Fruit fly (Drosophila melanogaster) whole organism, adult: ENCODE data around the gene Cdep.

Experiments used
- CG11617 ChIP-seq: fragments of 200-800 bp; sonication (Bioruptor generic); optimal IDR thresholded peaks from 2 replicates; lab custom pipeline; 2017; ENCODE audit warnings: mild to moderate bottlenecking, missing biosample characterization, missing genetic modification reagents, missing genetic modification characterization
- CG12768 ChIP-seq: fragments of 200-800 bp; sonication (Bioruptor generic); optimal IDR thresholded peaks from 2 replicates; lab custom pipeline; 2017; ENCODE audit warnings: missing biosample characterization, missing genetic modification characterization, mild to moderate bottlenecking, moderate library complexity, missing genetic modification reagents
- CG14711 ChIP-seq: fragments of 200-800 bp; sonication (Bioruptor generic); optimal IDR thresholded peaks from 2 replicates; lab custom pipeline; 2018; ENCODE audit warnings: missing biosample characterization, mild to moderate bottlenecking, missing genetic modification characterization, moderate library complexity
- CG1620 ChIP-seq: fragments of 200-800 bp; sonication (Bioruptor generic); optimal IDR thresholded peaks from 2 replicates; lab custom pipeline; 2016; ENCODE audit warnings: missing biosample characterization, missing genetic modification characterization
- Hr96 ChIP-seq: fragments of 200-800 bp; sonication (Bioruptor generic); optimal IDR thresholded peaks from 2 replicates; lab custom pipeline; 2016; ENCODE audit warnings: missing biosample characterization, missing genetic modification characterization
- Mnt ChIP-seq: fragments of 200-800 bp; sonication (Bioruptor generic); optimal IDR thresholded peaks from 2 replicates; lab custom pipeline; 2016; ENCODE audit warnings: missing biosample characterization, mild to moderate bottlenecking, missing genetic modification characterization
- bab1 ChIP-seq: fragments of 200-800 bp; sonication (Bioruptor generic); optimal IDR thresholded peaks from 3 replicates; lab custom pipeline; 2019; ENCODE audit warnings: missing biosample characterization, mild to moderate bottlenecking, missing genetic modification characterization, moderate library complexity
- cic ChIP-seq: fragments of 200-800 bp; sonication (Bioruptor generic); optimal IDR thresholded peaks from 2 replicates; lab custom pipeline; 2017; ENCODE audit warnings: missing biosample characterization, mild to moderate bottlenecking, missing genetic modification characterization, moderate library complexity
- cnc ChIP-seq, 2 experiments: fragments of >200 bp; optimal IDR thresholded peaks; 2 replicates each; lab custom pipeline; 2017
- kay ChIP-seq: fragments of 200-800 bp; sonication (Bioruptor generic); peaks from one replicate; lab custom pipeline; 2016; ENCODE audit warnings: missing biosample characterization, missing genetic modification characterization, borderline replicate concordance
- ovo ChIP-seq: fragments of 200-800 bp; sonication (Bioruptor generic); optimal IDR thresholded peaks from 2 replicates; lab custom pipeline; 2016; ENCODE audit warnings: missing biosample characterization, missing genetic modification characterization
- tj ChIP-seq: fragments of 200-800 bp; sonication (Bioruptor generic); optimal IDR thresholded peaks from 3 replicates; lab custom pipeline; 2017; ENCODE audit warnings: missing biosample characterization, mild to moderate bottlenecking, missing genetic modification characterization, moderate library complexity

- TF ChIP-seq Mnt, result no peak
- no peak for TF ChIP-seq CG12768 (GFP tag; lab: Kevin White, UChicago)
- no peak for TF ChIP-seq bab1 (GFP tag; lab: Kevin White, UChicago)
- TF ChIP-seq kay (GFP tag; lab: Kevin White, UChicago), result no peak
- no peak for TF ChIP-seq ovo (GFP tag; lab: Kevin White, UChicago)
- no peak for TF ChIP-seq Hr96
- TF ChIP-seq CG14711 (tag; lab: Kevin White, UChicago), result no peak
- TF ChIP-seq cnc (optimal IDR thresholded peaks at IDR 0.05; lab: Kevin White, UChicago), result no peak
- TF ChIP-seq CG1620 (GFP tag; lab: Kevin White, UChicago), result no peak
- TF ChIP-seq tj (GFP tag; lab: Kevin White, UChicago), result no peak
- TF ChIP-seq CG11617 (GFP tag; lab: Kevin White, UChicago), result no peak
- no peak for TF ChIP-seq cic (GFP tag; lab: Kevin White, UChicago)
Observed at dm6 chr3R:4974514-4975314, 64.4 kb downstream of the Cdep start.
